Worm (Caenorhabditis elegans) whole organism, L1 larva: ENCODE data around the gene Y38C1AA.1.
A peak's percentile ranks its signal among the peaks of the same experiment; 100 is the strongest.
"Not testable (repeated sequence)": the region's sequence is repeated elsewhere in the genome, so short reads cannot be mapped to it uniquely, and the experiment has no call there.

ENCODE experiments used
- C04F5.9 ChIP-seq: sonication (generic microtip); optimal IDR thresholded peaks from 2 replicates; lab custom pipeline; 2016; ENCODE audit warnings: missing genetic modification characterization, missing compliant biosample characterization
- C16A3.4 ChIP-seq: fragments of 150-350 bp; optimal IDR thresholded peaks from 2 replicates; lab custom pipeline; 2014; ENCODE audit warnings: missing biosample characterization, missing genetic modification characterization
- Y116A8C.19 ChIP-seq: sonication (generic microtip); optimal IDR thresholded peaks from 2 replicates; lab custom pipeline; 2016; ENCODE audit warnings: missing compliant biosample characterization, missing genetic modification characterization, borderline replicate concordance
- alr-1 ChIP-seq: fragments of 200-800 bp; sonication (Bioruptor generic); optimal IDR thresholded peaks from 2 replicates; lab custom pipeline; 2018; ENCODE audit warnings: borderline replicate concordance, mild to moderate bottlenecking, missing genetic modification characterization, missing compliant biosample characterization
- aly-2 ChIP-seq: fragments of 150-350 bp; optimal IDR thresholded peaks from 2 replicates; lab custom pipeline; 2014; ENCODE audit warnings: missing biosample characterization, missing genetic modification characterization
- ceh-88 ChIP-seq: fragments of 200-800 bp; sonication (Bioruptor generic); IDR thresholded peaks from 2 replicates; pipeline ENCODE4 v1.3.6; 2022; ENCODE audit warnings: missing genetic modification characterization, missing compliant biosample characterization
- ces-1 ChIP-seq: fragments of 150-350 bp; optimal IDR thresholded peaks from 2 replicates; lab custom pipeline; 2014; ENCODE audit warnings: missing biosample characterization, missing genetic modification reagents, missing genetic modification characterization
- efl-1 ChIP-seq, 4 experiments: fragments of 150-350 bp; optimal IDR thresholded peaks in 3 of 4; peaks in 1 of 4; 1 replicate in 1 of 4; 2 replicates in 3 of 4; lab custom pipeline; 2014; ENCODE audit warnings: missing biosample characterization in 2 of 4, missing genetic modification characterization in 2 of 4, missing genetic modification reagents in 2 of 4
- efl-3 ChIP-seq: fragments of 200-800 bp; sonication (Bioruptor generic); optimal IDR thresholded peaks from 2 replicates; lab custom pipeline; 2018; ENCODE audit warnings: mild to moderate bottlenecking, missing genetic modification characterization, missing compliant biosample characterization
- egl-27 ChIP-seq, 2 experiments: fragments of 150-350 bp in 1 of 2; sonication (generic microtip); optimal IDR thresholded peaks; 3 replicates each; lab custom pipeline; 2017 to 2018; ENCODE audit warnings: missing biosample characterization in 2 of 2, missing genetic modification characterization in 2 of 2, missing genetic modification reagents in 2 of 2
- ets-5 ChIP-seq: fragments of 200-800 bp; sonication (Bioruptor generic); IDR thresholded peaks from 2 replicates; pipeline ENCODE4 v1.3.6; 2022; ENCODE audit warnings: missing genetic modification characterization, missing compliant biosample characterization
- fkh-10 ChIP-seq: sonication (generic microtip); optimal IDR thresholded peaks from 2 replicates; lab custom pipeline; 2017; ENCODE audit warnings: missing biosample characterization, missing genetic modification reagents, missing genetic modification characterization
- hlh-17 ChIP-seq: fragments of 200-800 bp; sonication (Bioruptor generic); optimal IDR thresholded peaks from 2 replicates; lab custom pipeline; 2018; ENCODE audit warnings: missing genetic modification characterization, mild to moderate bottlenecking, missing compliant biosample characterization, moderate library complexity, borderline replicate concordance
- hlh-4 ChIP-seq: sonication (generic microtip); optimal IDR thresholded peaks from 2 replicates; lab custom pipeline; 2016; ENCODE audit warnings: mild to moderate bottlenecking, missing genetic modification characterization, missing compliant biosample characterization
- hpl-2 ChIP-seq: fragments of 150-350 bp; optimal IDR thresholded peaks from 2 replicates; lab custom pipeline; 2014; ENCODE audit warnings: missing biosample characterization, missing genetic modification reagents, missing genetic modification characterization
- lin-15B ChIP-seq: fragments of 150-350 bp; sonication (generic microtip); optimal IDR thresholded peaks from 3 replicates; lab custom pipeline; 2014; ENCODE audit warnings: missing biosample characterization, missing genetic modification characterization
- lin-35 ChIP-seq, 2 experiments: fragments of 150-350 bp; optimal IDR thresholded peaks; 2 replicates each; lab custom pipeline; 2014; ENCODE audit warnings: missing biosample characterization in 2 of 2, missing genetic modification characterization in 2 of 2, missing genetic modification reagents in 2 of 2
- lin-39 ChIP-seq: fragments of 150-350 bp; optimal IDR thresholded peaks from 2 replicates; lab custom pipeline; 2014; ENCODE audit warnings: missing biosample characterization, missing genetic modification reagents, missing genetic modification characterization
- lsy-2 ChIP-seq, 2 experiments: fragments of 150-350 bp; optimal IDR thresholded peaks; 2 replicates each; lab custom pipeline; 2014; ENCODE audit warnings: missing biosample characterization in 2 of 2, missing genetic modification characterization in 2 of 2
- mab-9 ChIP-seq: fragments of 200-800 bp; sonication (Bioruptor generic); IDR thresholded peaks from 2 replicates; pipeline ENCODE4 v1.3.6; 2022; ENCODE audit warnings: missing genetic modification reagents, missing genetic modification characterization, missing compliant biosample characterization
- nhr-11 ChIP-seq: fragments of 150-350 bp; optimal IDR thresholded peaks from 2 replicates; lab custom pipeline; 2014; ENCODE audit warnings: missing biosample characterization, missing genetic modification characterization
- nhr-71 ChIP-seq: sonication (generic microtip); optimal IDR thresholded peaks from 2 replicates; lab custom pipeline; 2016; ENCODE audit warnings: mild to moderate bottlenecking, missing genetic modification characterization, moderate library complexity, missing compliant biosample characterization
- nhr-76 ChIP-seq: sonication (generic microtip); optimal IDR thresholded peaks from 2 replicates; lab custom pipeline; 2017; ENCODE audit warnings: missing biosample characterization, missing genetic modification characterization
- nhr-77 ChIP-seq: fragments of 150-350 bp; optimal IDR thresholded peaks from 2 replicates; lab custom pipeline; 2014; ENCODE audit warnings: missing biosample characterization, missing genetic modification characterization
- pag-3 ChIP-seq: sonication (generic microtip); optimal IDR thresholded peaks from 2 replicates; lab custom pipeline; 2017; ENCODE audit warnings: missing genetic modification characterization, mild to moderate bottlenecking, missing compliant biosample characterization, antibody characterized with exemption, borderline replicate concordance; ENCODE audit not compliant: insufficient read depth
- pax-3 ChIP-seq: fragments of 200-800 bp; sonication (Bioruptor generic); optimal IDR thresholded peaks from 2 replicates; lab custom pipeline; 2018; ENCODE audit warnings: mild to moderate bottlenecking, missing genetic modification characterization, moderate library complexity, missing compliant biosample characterization
- pqm-1 ChIP-seq: sonication (generic microtip); optimal IDR thresholded peaks from 3 replicates; lab custom pipeline; 2017; ENCODE audit warnings: missing biosample characterization, missing genetic modification characterization
- rnt-1 ChIP-seq: sonication (generic microtip); optimal IDR thresholded peaks from 2 replicates; lab custom pipeline; 2016; ENCODE audit warnings: mild to moderate bottlenecking, missing genetic modification characterization, moderate library complexity, missing compliant biosample characterization
- snu-23 ChIP-seq: sonication (generic microtip); optimal IDR thresholded peaks from 2 replicates; lab custom pipeline; 2016; ENCODE audit warnings: missing genetic modification characterization, missing compliant biosample characterization
- sox-4 ChIP-seq: sonication (generic microtip); optimal IDR thresholded peaks from 2 replicates; lab custom pipeline; 2016; ENCODE audit warnings: missing genetic modification characterization, missing compliant biosample characterization
- sptf-1 ChIP-seq: fragments of 150-350 bp; optimal IDR thresholded peaks from 2 replicates; lab custom pipeline; 2014; ENCODE audit warnings: missing biosample characterization, missing genetic modification characterization
- sup-37 ChIP-seq: fragments of 200-800 bp; sonication (Bioruptor generic); optimal IDR thresholded peaks from 2 replicates; lab custom pipeline; 2018; ENCODE audit warnings: mild to moderate bottlenecking, missing genetic modification characterization, missing compliant biosample characterization
- tbx-2 ChIP-seq: sonication (generic microtip); optimal IDR thresholded peaks from 2 replicates; lab custom pipeline; 2016; ENCODE audit warnings: missing genetic modification characterization, missing compliant biosample characterization
- tlp-1 ChIP-seq: fragments of 150-350 bp; optimal IDR thresholded peaks from 2 replicates; lab custom pipeline; 2014; ENCODE audit warnings: missing biosample characterization, missing genetic modification characterization
- unc-30 ChIP-seq: sonication (generic microtip); optimal IDR thresholded peaks from 2 replicates; lab custom pipeline; 2017; ENCODE audit warnings: missing biosample characterization, missing genetic modification characterization
- unc-86 ChIP-seq: sonication (generic microtip); optimal IDR thresholded peaks from 2 replicates; lab custom pipeline; 2016; ENCODE audit warnings: missing genetic modification characterization, missing compliant biosample characterization
- vab-15 ChIP-seq: sonication (generic microtip); optimal IDR thresholded peaks from 2 replicates; lab custom pipeline; 2017; ENCODE audit warnings: missing genotype, mild to moderate bottlenecking, missing genetic modification characterization, missing compliant biosample characterization
- zag-1 ChIP-seq: fragments of 150-350 bp; optimal IDR thresholded peaks from 2 replicates; lab custom pipeline; 2014; ENCODE audit warnings: missing biosample characterization, missing genetic modification characterization
- ztf-11 ChIP-seq, 2 experiments: sonication (generic microtip); optimal IDR thresholded peaks; 2 replicates each; lab custom pipeline; 2016 to 2017; ENCODE audit warnings: missing genetic modification characterization in 2 of 2, missing biosample characterization in 1 of 2, missing compliant biosample characterization in 1 of 2
- ztf-4 ChIP-seq: fragments of 150-350 bp; optimal IDR thresholded peaks from 2 replicates; lab custom pipeline; 2014; ENCODE audit warnings: missing biosample characterization, missing genetic modification characterization

Gene Y38C1AA.1

ce11 chrIV:218252-218651 is 10.3 kb downstream of the Y38C1AA.1 start, which contains the start of gene prdx-6:
TSS of gene prdx-6 (plus strand) at chrIV:218552.
- no peak for TF ChIP-seq sox-4 (tag; lab: Kevin White, UChicago)
- TF ChIP-seq nhr-77 (tag; lab: Kevin White, UChicago), result no peak

- not testable (repeated sequence) for TF ChIP-seq efl-1 (optimal IDR thresholded peaks at IDR 0.05; lab: Kevin White, UChicago)
- TF ChIP-seq efl-1 (GFP tag; optimal IDR thresholded peaks at IDR 0.05 in 1 of 2; lab: Kevin White, UChicago), result peak in 1 of 2 experiments; percentile 17
- TF ChIP-seq, all 84 proteins: peak for 1; not testable (repeated sequence) for 83
Observed at ce11 chrIV:230714-231113, 22.7 kb downstream of the Y38C1AA.1 start.

ce11 chrIV:231673-232072 is 23.7 kb downstream of the Y38C1AA.1 start, which contains the start of gene gtf-2H1:
TSS of gene gtf-2H1 (minus strand) at chrIV:231773.
- TF ChIP-seq sox-4 (tag; lab: Kevin White, UChicago) (no peak), lsy-2 (tag; optimal IDR thresholded peaks at IDR 0.05; lab: Kevin White, UChicago) (no peak), efl-3 (no peak)

ce11 chrIV:236138-236537 is 28.2 kb downstream of the Y38C1AA.1 start:
- TF ChIP-seq rnt-1 (tag; lab: Kevin White, UChicago), result no peak
- TF ChIP-seq pag-3 (tag; lab: Kevin White, UChicago), result no peak
- TF ChIP-seq unc-30 (tag; lab: Kevin White, UChicago), result no peak
- no peak for TF ChIP-seq tbx-2 (tag; lab: Kevin White, UChicago)
- no peak for TF ChIP-seq hlh-4 (tag; lab: Kevin White, UChicago)
- no peak for TF ChIP-seq ets-5
- no peak for TF ChIP-seq nhr-11 (tag; lab: Kevin White, UChicago)
- TF ChIP-seq hpl-2 (GFP tag; lab: Kevin White, UChicago), result no peak
- no peak for TF ChIP-seq C16A3.4
- TF ChIP-seq C04F5.9 (tag; lab: Kevin White, UChicago), result no peak
- no peak for TF ChIP-seq lin-15B (tag; lab: Kevin White, UChicago)
- TF ChIP-seq unc-86 (tag; lab: Kevin White, UChicago), result no peak

ce11 chrIV:237350-237749 is 29.4 kb downstream of the Y38C1AA.1 start, which contains the start of gene ints-13:
TSS of gene ints-13 (minus strand) at chrIV:237450.
- TF ChIP-seq mab-9 (no peak), nhr-77 (tag; lab: Kevin White, UChicago) (no peak), ceh-88 (no peak), ces-1 (GFP tag; lab: Kevin White, UChicago) (no peak), pax-3 (tag; lab: Kevin White, UChicago) (no peak), lin-39 (no peak), hlh-17 (GFP tag; lab: Kevin White, UChicago) (no peak), tlp-1 (no peak), tbx-2 (tag; lab: Kevin White, UChicago) (no peak), nhr-76 (tag; lab: Kevin White, UChicago) (no peak), pqm-1 (no peak), pag-3 (tag; lab: Kevin White, UChicago) (no peak)
- TF ChIP-seq, all 84 proteins: peak for 0

ce11 chrIV:240257-240754 is 32.3 kb downstream of the Y38C1AA.1 start, which contains the start of the genes fnta-1 and cogc-8:
TSS of gene fnta-1 (minus strand) at chrIV:240307.
TSS of gene cogc-8 (plus strand) at chrIV:240451.
- TF ChIP-seq lin-39, result no peak
- no peak for TF ChIP-seq aly-2 (tag; lab: Kevin White, UChicago)
- TF ChIP-seq snu-23 (GFP tag; lab: Kevin White, UChicago), result peak; percentile 67
- TF ChIP-seq ceh-88, result no peak
- peak; percentile 1 for TF ChIP-seq C16A3.4
- no peak for TF ChIP-seq fkh-10 (GFP tag; lab: Kevin White, UChicago)
- no peak for TF ChIP-seq pax-3 (tag; lab: Kevin White, UChicago)
- no peak for TF ChIP-seq tlp-1
- no peak for TF ChIP-seq sptf-1 (tag; lab: Kevin White, UChicago)
- TF ChIP-seq egl-27 (tag; optimal IDR thresholded peaks at IDR 0.05; lab: Kevin White, UChicago), result no peak
- no peak for TF ChIP-seq zag-1 (tag; lab: Kevin White, UChicago)
- TF ChIP-seq lin-35 (GFP tag; optimal IDR thresholded peaks at IDR 0.05; lab: Kevin White, UChicago), result peak; percentile 64 to 70
- TF ChIP-seq rnt-1 (tag; lab: Kevin White, UChicago), result peak; percentile 50
- no peak for TF ChIP-seq ces-1 (GFP tag; lab: Kevin White, UChicago)
- no peak for TF ChIP-seq vab-15 (tag; lab: Kevin White, UChicago)
- no peak for TF ChIP-seq sup-37
- no peak for TF ChIP-seq ztf-4
- no peak for TF ChIP-seq hlh-17 (GFP tag; lab: Kevin White, UChicago)
- peak; percentile 61 for TF ChIP-seq nhr-71
- TF ChIP-seq hlh-4 (tag; lab: Kevin White, UChicago), result no peak
- TF ChIP-seq Y116A8C.19 (tag; lab: Kevin White, UChicago), result no peak
- TF ChIP-seq ets-5, result no peak
- TF ChIP-seq alr-1 (tag; lab: Kevin White, UChicago), result no peak
- TF ChIP-seq ztf-11 (tag; optimal IDR thresholded peaks at IDR 0.05; lab: Kevin White, UChicago), result no peak
